Worm (Caenorhabditis elegans): ENCODE measurements around the gene Y38E10A.14.

DNA sequence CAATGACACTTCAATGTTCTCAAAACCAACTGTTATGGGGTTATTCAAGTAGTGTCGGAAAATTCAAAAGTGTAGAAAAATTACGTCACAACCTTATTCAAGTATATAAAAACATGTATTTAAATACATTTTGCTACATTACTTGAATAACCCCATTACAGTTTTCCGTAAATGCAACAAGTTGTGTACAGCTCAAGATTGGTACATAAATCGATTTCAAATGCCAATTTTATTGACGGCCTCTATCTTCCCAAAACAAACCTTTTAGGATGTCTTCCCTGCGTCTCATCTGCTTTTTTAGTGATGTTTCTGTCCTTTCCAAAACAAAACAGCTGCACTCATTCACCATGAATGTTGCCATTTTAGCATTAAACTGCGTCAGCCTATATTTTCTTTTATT lies 5.1 kb upstream of the Y38E10A.14 start, which contains the start of gene Y38E10A.28:
- TF ChIP-seq tbx-37 (GFP tag; conservative IDR thresholded peaks at IDR 0.05): no peak
- no peak for TF ChIP-seq tra-4 (tag; optimal IDR thresholded peaks at IDR 0.05)
- TF ChIP-seq aly-1 (tag; optimal IDR thresholded peaks at IDR 0.05): no peak
- TF ChIP-seq tbx-11 (GFP tag; IDR thresholded peaks at IDR 0.05): no peak
- no peak for TF ChIP-seq ceh-13 (GFP tag; optimal IDR thresholded peaks at IDR 0.05)
- TF ChIP-seq hnd-1 (tag; optimal IDR thresholded peaks at IDR 0.05): no peak
- TF ChIP-seq ama-1 (optimal IDR thresholded peaks at IDR 0.05): no peak
- TF ChIP-seq flt-1 (GFP tag; IDR thresholded peaks at IDR 0.05): no peak
- TF ChIP-seq F13C5.2 (tag; optimal IDR thresholded peaks at IDR 0.05): no peak
